Fruit fly (Drosophila melanogaster): ENCODE results near the gene CG3868.

- TF ChIP-seq CG8478 (optimal IDR thresholded peaks at IDR 0.05): no peak
- no peak for TF ChIP-seq CTCF (optimal IDR thresholded peaks at IDR 0.05)
Observed at dm6 chr3L:14428958-14429357, 26.4 kb upstream of the CG3868 start.
